Worm (Caenorhabditis elegans) whole organism, late embryonic: ENCODE measurements around the gene unc-32.

Experiments
- F13H6.1 ChIP-seq: sonication (generic microtip); optimal IDR thresholded peaks from 2 replicates; lab custom pipeline; 2016; ENCODE audit warnings: missing genetic modification characterization, missing compliant biosample characterization
- K09A11.1 ChIP-seq: sonication (generic microtip); optimal IDR thresholded peaks from 2 replicates; lab custom pipeline; 2017; ENCODE audit warnings: antibody characterized with exemption, mild to moderate bottlenecking, missing genetic modification characterization, missing compliant biosample characterization; ENCODE audit not compliant: insufficient read depth
- ama-1 ChIP-seq: fragments of 150-350 bp; optimal IDR thresholded peaks from 2 replicates; lab custom pipeline; 2014
- lin-11 ChIP-seq: fragments of 200-800 bp; sonication (Bioruptor generic); optimal IDR thresholded peaks from 2 replicates; lab custom pipeline; 2018; ENCODE audit warnings: mild to moderate bottlenecking, missing genetic modification characterization, missing compliant biosample characterization
- odd-2 ChIP-seq: sonication (generic microtip); optimal IDR thresholded peaks from 2 replicates; lab custom pipeline; 2017; ENCODE audit warnings: antibody characterized with exemption, mild to moderate bottlenecking, missing genetic modification characterization, missing compliant biosample characterization
- pag-3 ChIP-seq: sonication (generic microtip); optimal IDR thresholded peaks from 2 replicates; lab custom pipeline; 2016; ENCODE audit warnings: missing compliant biosample characterization, missing genetic modification characterization, borderline replicate concordance
- pha-4 ChIP-seq: fragments of 150-350 bp; optimal IDR thresholded peaks from 2 replicates; lab custom pipeline; 2018; ENCODE audit warnings: missing biosample characterization, missing genetic modification reagents, missing genetic modification characterization
- rnt-1 ChIP-seq: sonication (generic microtip); optimal IDR thresholded peaks from 2 replicates; lab custom pipeline; 2016; ENCODE audit warnings: missing genetic modification characterization, missing compliant biosample characterization

ce11 chrIII:8866038-8866437 lies 39.4 kb upstream of the unc-32 start:
- TF ChIP-seq odd-2 (no peak), K09A11.1 (tag; lab: Kevin White, UChicago) (no peak), pag-3 (tag; lab: Kevin White, UChicago) (no peak), ama-1 (lab: Kevin White, UChicago) (no peak), pha-4 (no peak), F13H6.1 (tag; lab: Kevin White, UChicago) (no peak), lin-11 (no peak), rnt-1 (no peak)
